Fruit fly (Drosophila melanogaster): Measurements from ENCODE around the gene CG31251.

Gene CG31251

DNA sequence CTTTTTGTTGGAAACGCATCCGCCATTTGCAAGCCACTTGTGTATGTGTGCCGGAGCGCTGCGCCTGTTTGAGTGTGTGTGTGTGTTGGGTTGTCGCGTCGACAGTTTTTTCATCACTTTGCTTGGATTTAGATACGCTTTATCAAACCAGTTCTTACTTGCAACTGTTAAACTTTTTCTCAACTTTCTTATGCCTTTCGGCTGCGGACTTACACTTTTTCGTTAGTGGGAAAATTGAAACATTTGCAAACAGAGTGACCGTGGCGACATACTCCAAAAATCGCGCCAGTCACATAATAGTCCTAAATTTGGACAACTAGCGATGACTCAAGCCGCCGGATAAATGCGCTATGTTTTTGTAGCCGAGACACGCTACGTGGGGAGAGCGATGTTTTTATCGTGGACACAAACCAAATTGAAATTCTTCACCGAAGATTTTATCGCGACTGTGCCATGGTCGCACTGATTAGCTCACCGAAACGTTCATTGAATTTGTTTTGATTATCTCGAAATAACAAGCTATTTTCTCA lies 2.4 kb downstream of the CG31251 start, which contains the start of the genes alt and CG7655 (continued):
- TF ChIP-seq CG14860 (GFP tag; IDR thresholded peaks at IDR 0.05; ENCODE audit: partially characterized antibody) (no peak), Bgb (GFP tag; IDR thresholded peaks at IDR 0.05; ENCODE audit: partially characterized antibody) (no peak), CG8478 (optimal IDR thresholded peaks at IDR 0.05) (no peak), CG9437 (GFP tag; optimal IDR thresholded peaks at IDR 0.05) (no peak), her (GFP tag; optimal IDR thresholded peaks at IDR 0.05) (peak; percentile 58), CG2889 (GFP tag; IDR thresholded peaks at IDR 0.05) (no peak), CG10979 (tag; optimal IDR thresholded peaks at IDR 0.05) (no peak), psq (GFP tag; optimal IDR thresholded peaks at IDR 0.05) (peak; percentile 41), HLH3B (GFP tag; IDR thresholded peaks at IDR 0.05) (no peak), CG2712 (tag; optimal IDR thresholded peaks at IDR 0.05) (peak; percentile 59), zen2 (GFP tag; IDR thresholded peaks at IDR 0.05; ENCODE audit: partially characterized antibody) (no peak), dmrt11E (tag; optimal IDR thresholded peaks at IDR 0.05) (no peak), Hr3 (GFP tag; optimal IDR thresholded peaks at IDR 0.05) (no peak), ara (GFP tag; IDR thresholded peaks at IDR 0.05) (no peak), maf-S (GFP tag; optimal IDR thresholded peaks at IDR 0.05) (no peak), Oaz (GFP tag; IDR thresholded peaks at IDR 0.05) (no peak), CG12236 (GFP tag; optimal IDR thresholded peaks at IDR 0.05) (no peak), cato (GFP tag; optimal IDR thresholded peaks at IDR 0.05; ENCODE audit: borderline replicate concordance) (no peak), br (optimal IDR thresholded peaks at IDR 0.05) (no peak), Six4 (GFP tag; optimal IDR thresholded peaks at IDR 0.05) (no peak), z (GFP tag; IDR thresholded peaks at IDR 0.05) (no peak), ems (GFP tag; optimal IDR thresholded peaks at IDR 0.05) (no peak), stc (GFP tag; IDR thresholded peaks at IDR 0.05) (no peak), CG8290 (GFP tag; optimal IDR thresholded peaks at IDR 0.05) (peak; percentile 41), CG8290 (tag; optimal IDR thresholded peaks at IDR 0.05) (peak in 1 of 2 experiments; percentile 86), ind (GFP tag; optimal IDR thresholded peaks at IDR 0.05) (no peak), CG15479 (GFP tag; optimal IDR thresholded peaks at IDR 0.05) (no peak), tup (GFP tag; optimal IDR thresholded peaks at IDR 0.05) (no peak), btn (GFP tag; optimal IDR thresholded peaks at IDR 0.05) (no peak), yki (optimal IDR thresholded peaks at IDR 0.05) (no peak), Dad (GFP tag; optimal IDR thresholded peaks at IDR 0.05) (peak; percentile 31), Dfd (GFP tag; optimal IDR thresholded peaks at IDR 0.05) (no peak), unpg (GFP tag; optimal IDR thresholded peaks at IDR 0.05) (no peak), E2f1 (GFP tag; IDR thresholded peaks at IDR 0.05) (no peak), Sry-β (GFP tag; optimal IDR thresholded peaks at IDR 0.05) (no peak), kah (GFP tag; optimal IDR thresholded peaks at IDR 0.05) (no peak), YL-1 (GFP tag; optimal IDR thresholded peaks at IDR 0.05) (peak; percentile 61), Dbx (GFP tag; IDR thresholded peaks at IDR 0.05) (no peak), Antp (GFP tag; optimal IDR thresholded peaks at IDR 0.05) (no peak), sc (optimal IDR thresholded peaks at IDR 0.05) (no peak), sc (GFP tag; optimal IDR thresholded peaks at IDR 0.05) (no peak), CG10654 (GFP tag; optimal IDR thresholded peaks at IDR 0.05) (no peak), mam (GFP tag; optimal IDR thresholded peaks at IDR 0.05) (peak; percentile 22), Dip2 (GFP tag; IDR thresholded peaks at IDR 0.05) (no peak), CG1233 (GFP tag; optimal IDR thresholded peaks at IDR 0.05) (no peak), Taf1 (GFP tag; IDR thresholded peaks at IDR 0.05) (no peak), ttk (GFP tag; IDR thresholded peaks at IDR 0.05) (no peak), CG43689 (GFP tag; IDR thresholded peaks at IDR 0.05) (no peak), CG12942 (GFP tag; optimal IDR thresholded peaks at IDR 0.05) (no peak), scrt (GFP tag; optimal IDR thresholded peaks at IDR 0.05) (no peak), Jarid2 (GFP tag; optimal IDR thresholded peaks at IDR 0.05) (no peak), wor (GFP tag; IDR thresholded peaks at IDR 0.05) (no peak), ro (GFP tag; IDR thresholded peaks at IDR 0.05) (no peak), CG11456 (GFP tag; IDR thresholded peaks at IDR 0.05) (no peak)
